Fruit fly (Drosophila melanogaster): ENCODE results near the gene GNBP2.

GNBP2 gene

DNA sequence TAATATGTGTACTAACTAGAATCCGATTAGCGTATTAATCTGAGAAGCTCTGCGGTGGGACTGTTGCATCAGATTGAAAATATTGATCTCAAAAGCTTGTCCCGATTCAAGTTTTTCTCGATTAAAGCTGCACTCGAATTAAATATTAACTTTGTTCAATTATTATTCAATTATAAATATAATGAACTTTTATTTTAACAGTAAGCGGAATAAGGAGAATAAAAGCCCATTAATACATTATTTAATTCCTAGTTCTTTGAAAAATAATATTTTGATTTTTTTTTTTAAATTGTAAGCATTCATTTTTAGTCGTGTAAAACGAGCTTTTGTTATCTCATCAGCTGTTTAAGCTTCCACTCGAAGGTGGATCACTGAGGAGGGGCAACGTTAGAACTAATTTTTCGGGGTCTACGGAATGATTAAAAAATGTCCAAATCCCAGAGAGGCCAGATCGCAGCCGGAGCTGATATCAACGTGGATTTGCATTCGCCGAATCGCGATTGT lies at the start of gene GNBP2, which contains the start of gene GNBP1:
Gene GNBP2, minus strand, starts transcription at position 51 of the 504 bp plus-strand sequence.
Gene GNBP1, plus strand, starts transcription at position 438 of the 504 bp plus-strand sequence.
- peak; percentile 64 for TF ChIP-seq pad (GFP tag; optimal IDR thresholded peaks at IDR 0.05)
- peak; percentile 34 for TF ChIP-seq bab1 (GFP tag; optimal IDR thresholded peaks at IDR 0.05)
- TF ChIP-seq CG33017 (tag; optimal IDR thresholded peaks at IDR 0.05), result peak; percentile 95
- TF ChIP-seq CG5204 (GFP tag; optimal IDR thresholded peaks at IDR 0.05), result no peak
- peak; percentile 55 for TF ChIP-seq tj (GFP tag; optimal IDR thresholded peaks at IDR 0.05)
- TF ChIP-seq cic (GFP tag; optimal IDR thresholded peaks at IDR 0.05), result peak; percentile 26
- peak; percentile 13 for TF ChIP-seq Mnt (GFP tag; optimal IDR thresholded peaks at IDR 0.05)
- no peak for TF ChIP-seq ovo (GFP tag; optimal IDR thresholded peaks at IDR 0.05)
- no peak for TF ChIP-seq toe (GFP tag; optimal IDR thresholded peaks at IDR 0.05)
- peak; percentile 76 for TF ChIP-seq CG7045 (GFP tag; optimal IDR thresholded peaks at IDR 0.05)
- peak; percentile 90 for TF ChIP-seq CG14711 (tag; optimal IDR thresholded peaks at IDR 0.05)
- peak; percentile 2 for TF ChIP-seq Clk (GFP tag; optimal IDR thresholded peaks at IDR 0.05)
- TF ChIP-seq kay (GFP tag; ENCODE audit: borderline replicate concordance), result no peak
- TF ChIP-seq Crg-1 (GFP tag; optimal IDR thresholded peaks at IDR 0.05), result peak; percentile 33
- TF ChIP-seq CG1620 (GFP tag; optimal IDR thresholded peaks at IDR 0.05), result no peak
- TF ChIP-seq CG11617 (GFP tag; optimal IDR thresholded peaks at IDR 0.05), result peak; percentile 72
- TF ChIP-seq Hr96 (GFP tag; optimal IDR thresholded peaks at IDR 0.05), result no peak
- peak; percentile 74 for TF ChIP-seq CG12768 (GFP tag; optimal IDR thresholded peaks at IDR 0.05)
- peak; percentile 92 for TF ChIP-seq CG7101 (tag; optimal IDR thresholded peaks at IDR 0.05)
- TF ChIP-seq cnc (optimal IDR thresholded peaks at IDR 0.05), result no peak

dm6 chr3L:18723172-18723571 lies 48.0 kb upstream of the GNBP2 start, which contains the start of gene CG12477:
Gene CG12477, minus strand, starts transcription at chr3L:18723272.
- TF ChIP-seq CG33017 (tag; optimal IDR thresholded peaks at IDR 0.05), result no peak
- no peak for TF ChIP-seq CG1620 (GFP tag; optimal IDR thresholded peaks at IDR 0.05)
- TF ChIP-seq cic (GFP tag; optimal IDR thresholded peaks at IDR 0.05), result no peak
- TF ChIP-seq CG5204 (GFP tag; optimal IDR thresholded peaks at IDR 0.05), result no peak
- TF ChIP-seq kay (GFP tag; ENCODE audit: borderline replicate concordance), result no peak
- TF ChIP-seq CG12768 (GFP tag; optimal IDR thresholded peaks at IDR 0.05), result no peak
- no peak for TF ChIP-seq pad (GFP tag; optimal IDR thresholded peaks at IDR 0.05)
- TF ChIP-seq CG14711 (tag; optimal IDR thresholded peaks at IDR 0.05), result no peak
- TF ChIP-seq CG7045 (GFP tag; optimal IDR thresholded peaks at IDR 0.05), result no peak
- no peak for TF ChIP-seq CG7101 (tag; optimal IDR thresholded peaks at IDR 0.05)
- TF ChIP-seq bab1 (GFP tag; optimal IDR thresholded peaks at IDR 0.05), result no peak
- TF ChIP-seq toe (GFP tag; optimal IDR thresholded peaks at IDR 0.05), result no peak
- TF ChIP-seq ovo (GFP tag; optimal IDR thresholded peaks at IDR 0.05), result no peak
- TF ChIP-seq Mnt (GFP tag; optimal IDR thresholded peaks at IDR 0.05), result no peak
- no peak for TF ChIP-seq tj (GFP tag; optimal IDR thresholded peaks at IDR 0.05)
- no peak for TF ChIP-seq CG11617 (GFP tag; optimal IDR thresholded peaks at IDR 0.05)
- TF ChIP-seq Clk (GFP tag; optimal IDR thresholded peaks at IDR 0.05), result no peak
- TF ChIP-seq Hr96 (GFP tag; optimal IDR thresholded peaks at IDR 0.05), result no peak
- TF ChIP-seq cnc (optimal IDR thresholded peaks at IDR 0.05), result no peak
- no peak for TF ChIP-seq Crg-1 (GFP tag; optimal IDR thresholded peaks at IDR 0.05)

dm6 chr3L:18698312-18698711 lies 23.1 kb upstream of the GNBP2 start, which contains the start of gene Dic4:
Gene Dic4, minus strand, starts transcription at chr3L:18698412.
- TF ChIP-seq Hr96 (GFP tag; optimal IDR thresholded peaks at IDR 0.05) (no peak), CG7101 (tag; optimal IDR thresholded peaks at IDR 0.05) (no peak), CG12768 (GFP tag; optimal IDR thresholded peaks at IDR 0.05) (no peak), ovo (GFP tag; optimal IDR thresholded peaks at IDR 0.05) (no peak), bab1 (GFP tag; optimal IDR thresholded peaks at IDR 0.05) (no peak), Crg-1 (GFP tag; optimal IDR thresholded peaks at IDR 0.05) (no peak), cic (GFP tag; optimal IDR thresholded peaks at IDR 0.05) (no peak), CG14711 (tag; optimal IDR thresholded peaks at IDR 0.05) (no peak), cnc (optimal IDR thresholded peaks at IDR 0.05) (no peak), tj (GFP tag; optimal IDR thresholded peaks at IDR 0.05) (no peak), CG5204 (GFP tag; optimal IDR thresholded peaks at IDR 0.05) (no peak), CG7045 (GFP tag; optimal IDR thresholded peaks at IDR 0.05) (no peak)

dm6 chr3L:18693887-18694286 lies 18.7 kb upstream of the GNBP2 start, which contains the start of gene CG6893:
Gene CG6893, plus strand, starts transcription at chr3L:18694187.
- TF ChIP-seq CG33017 (tag; optimal IDR thresholded peaks at IDR 0.05) (no peak), CG14711 (tag; optimal IDR thresholded peaks at IDR 0.05) (no peak), cic (GFP tag; optimal IDR thresholded peaks at IDR 0.05) (no peak), cnc (optimal IDR thresholded peaks at IDR 0.05) (no peak), bab1 (GFP tag; optimal IDR thresholded peaks at IDR 0.05) (no peak), CG7045 (GFP tag; optimal IDR thresholded peaks at IDR 0.05) (no peak), pad (GFP tag; optimal IDR thresholded peaks at IDR 0.05) (no peak), toe (GFP tag; optimal IDR thresholded peaks at IDR 0.05) (no peak), kay (GFP tag; ENCODE audit: borderline replicate concordance) (no peak)

DNA sequence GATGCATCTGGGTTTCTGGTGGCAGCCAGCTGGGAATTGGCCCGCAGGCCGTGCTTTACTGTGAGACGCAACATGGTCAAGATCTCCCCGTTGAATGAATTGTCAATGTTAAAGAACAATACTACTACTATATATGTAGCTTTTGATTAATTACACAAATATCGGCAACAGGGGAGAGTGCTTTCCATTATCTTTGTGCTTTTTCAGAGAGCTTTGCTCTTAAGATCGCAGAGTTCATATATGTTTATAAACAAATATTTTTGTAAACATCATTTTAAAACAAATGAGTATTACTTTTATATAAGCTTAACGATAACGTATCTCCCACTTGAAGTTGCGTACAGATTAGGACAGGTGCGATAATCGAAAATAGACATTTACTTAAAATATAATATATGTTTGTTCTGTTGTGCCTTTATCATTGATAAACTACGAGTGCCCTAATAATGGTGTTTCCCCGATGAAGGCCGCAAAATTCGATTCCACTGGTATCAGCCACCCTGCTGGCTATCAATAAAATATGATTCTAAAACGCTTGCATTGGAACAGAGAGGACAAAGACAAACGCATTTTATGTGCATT lies 11.1 kb upstream of the GNBP2 start, which contains the start of gene Cyp12c1:
Gene Cyp12c1, minus strand, starts transcription at position 100 of the 582 bp plus-strand sequence.
- TF ChIP-seq cic (GFP tag; optimal IDR thresholded peaks at IDR 0.05) (peak; percentile 78), CG33017 (tag; optimal IDR thresholded peaks at IDR 0.05) (peak; percentile 20), bab1 (GFP tag; optimal IDR thresholded peaks at IDR 0.05) (no peak), Crg-1 (GFP tag; optimal IDR thresholded peaks at IDR 0.05) (no peak), CG11617 (GFP tag; optimal IDR thresholded peaks at IDR 0.05) (no peak), kay (GFP tag; ENCODE audit: borderline replicate concordance) (no peak), pad (GFP tag; optimal IDR thresholded peaks at IDR 0.05) (no peak), CG7045 (GFP tag; optimal IDR thresholded peaks at IDR 0.05) (no peak), Clk (GFP tag; optimal IDR thresholded peaks at IDR 0.05) (no peak), CG7101 (tag; optimal IDR thresholded peaks at IDR 0.05) (peak; percentile 6), CG12768 (GFP tag; optimal IDR thresholded peaks at IDR 0.05) (no peak), CG5204 (GFP tag; optimal IDR thresholded peaks at IDR 0.05) (no peak)

All from whole organism, adult.